Worm (Caenorhabditis elegans) whole organism, young adult: ENCODE measurements around the gene fbxa-147.
A peak's percentile ranks its signal among the peaks of the same experiment; 100 is the strongest.

Experiments
- B0035.1 ChIP-seq: sonication (generic microtip); optimal IDR thresholded peaks from 2 replicates; lab custom pipeline; 2016; ENCODE audit warnings: missing genetic modification characterization, mild to moderate bottlenecking, missing compliant biosample characterization, missing genotype, missing genetic modification reagents
- B0336.3 ChIP-seq: fragments of 200-800 bp; sonication (Bioruptor generic); IDR thresholded peaks from 2 replicates; pipeline ENCODE4 v1.3.6; 2022; ENCODE audit warnings: missing genetic modification characterization, missing compliant biosample characterization
- C17E4.6 ChIP-seq: fragments of 200-800 bp; sonication (Bioruptor generic); IDR thresholded peaks from 2 replicates; pipeline ENCODE4 v1.3.6; 2022; ENCODE audit warnings: missing genetic modification reagents, missing genetic modification characterization, missing compliant biosample characterization
- F10E7.11 ChIP-seq: sonication (generic microtip); optimal IDR thresholded peaks from 2 replicates; lab custom pipeline; 2017; ENCODE audit warnings: mild to moderate bottlenecking, missing genetic modification characterization, moderate library complexity, missing compliant biosample characterization
- F33H1.4 ChIP-seq: fragments of 200-800 bp; sonication (Bioruptor generic); IDR thresholded peaks from 2 replicates; pipeline ENCODE4 v1.3.6; 2022; ENCODE audit warnings: missing genetic modification reagents, missing genetic modification characterization, missing compliant biosample characterization
- K11D2.4 ChIP-seq: fragments of 200-800 bp; sonication (Bioruptor generic); IDR thresholded peaks from 2 replicates; pipeline ENCODE4 v1.3.6; 2022; ENCODE audit warnings: missing genetic modification reagents, missing genetic modification characterization, missing compliant biosample characterization
- K12H6.12 ChIP-seq: fragments of 200-800 bp; sonication (Bioruptor generic); optimal IDR thresholded peaks from 2 replicates; lab custom pipeline; 2018; ENCODE audit warnings: mild to moderate bottlenecking, missing genetic modification characterization, missing compliant biosample characterization
- T26A5.8 ChIP-seq: sonication (generic microtip); optimal IDR thresholded peaks from 2 replicates; lab custom pipeline; 2016; ENCODE audit warnings: missing genetic modification characterization, missing compliant biosample characterization
- Y67H2A.10 ChIP-seq: fragments of 200-800 bp; sonication (Bioruptor generic); conservative IDR thresholded peaks from 2 replicates; pipeline ENCODE4 v1.3.6; 2022; ENCODE audit warnings: missing genetic modification reagents, missing genetic modification characterization, missing compliant biosample characterization
- attf-3 ChIP-seq: fragments of 200-800 bp; sonication (Bioruptor generic); conservative IDR thresholded peaks from 2 replicates; pipeline ENCODE4 v1.3.6; 2022; ENCODE audit warnings: missing genetic modification reagents, missing genetic modification characterization, missing compliant biosample characterization
- ccch-3 ChIP-seq: fragments of 200-800 bp; sonication (Bioruptor generic); optimal IDR thresholded peaks from 2 replicates; lab custom pipeline; 2018; ENCODE audit warnings: mild to moderate bottlenecking, missing genetic modification characterization, missing compliant biosample characterization
- ceh-79 ChIP-seq: sonication (generic microtip); optimal IDR thresholded peaks from 2 replicates; lab custom pipeline; 2017; ENCODE audit warnings: mild to moderate bottlenecking, missing genetic modification characterization, missing compliant biosample characterization
- dox-1 ChIP-seq: fragments of 200-800 bp; sonication (Bioruptor generic); IDR thresholded peaks from 2 replicates; pipeline ENCODE4 v1.3.6; 2022; ENCODE audit warnings: missing genetic modification reagents, missing genetic modification characterization, missing compliant biosample characterization
- efl-1 ChIP-seq: fragments of 150-350 bp; optimal IDR thresholded peaks from 2 replicates; lab custom pipeline; 2014; ENCODE audit warnings: missing biosample characterization, missing genetic modification reagents, missing genetic modification characterization
- egl-18 ChIP-seq: fragments of 200-800 bp; sonication (Bioruptor generic); IDR thresholded peaks from 2 replicates; pipeline ENCODE4 v1.3.6; 2022; ENCODE audit warnings: missing genetic modification reagents, missing genetic modification characterization, missing compliant biosample characterization
- egl-44 ChIP-seq: fragments of 200-800 bp; sonication (Bioruptor generic); IDR thresholded peaks from 2 replicates; pipeline ENCODE4 v1.3.6; 2022; ENCODE audit warnings: missing genetic modification reagents, missing genetic modification characterization, missing compliant biosample characterization
- ets-4 ChIP-seq: fragments of 200-800 bp; sonication (Bioruptor generic); optimal IDR thresholded peaks from 2 replicates; lab custom pipeline; 2018; ENCODE audit warnings: mild to moderate bottlenecking, missing genetic modification characterization, missing compliant biosample characterization
- gei-17 ChIP-seq: fragments of 200-800 bp; sonication (Bioruptor generic); optimal IDR thresholded peaks from 2 replicates; lab custom pipeline; 2018; ENCODE audit warnings: mild to moderate bottlenecking, missing genetic modification characterization, missing compliant biosample characterization
- hmg-20 ChIP-seq: fragments of 200-800 bp; sonication (Bioruptor generic); IDR thresholded peaks from 2 replicates; pipeline ENCODE4 v1.3.6; 2022; ENCODE audit warnings: missing genetic modification reagents, missing genetic modification characterization, missing compliant biosample characterization
- let-526 ChIP-seq: fragments of 200-800 bp; sonication (Bioruptor generic); IDR thresholded peaks from 2 replicates; pipeline ENCODE4 v1.3.6; 2022; ENCODE audit warnings: missing genetic modification reagents, missing genetic modification characterization, missing compliant biosample characterization
- lin-35 ChIP-seq, 3 experiments: fragments of 150-350 bp in 2 of 3; sonication (generic microtip) in 1 of 3; optimal IDR thresholded peaks; 2 replicates each; lab custom pipeline; 2014 to 2018; ENCODE audit warnings: missing biosample characterization in 3 of 3, missing genetic modification characterization in 3 of 3, missing genetic modification reagents in 3 of 3
- lsl-1 ChIP-seq: fragments of 200-800 bp; sonication (Bioruptor generic); optimal IDR thresholded peaks from 2 replicates; lab custom pipeline; 2018; ENCODE audit warnings: mild to moderate bottlenecking, missing genetic modification characterization, moderate library complexity, missing compliant biosample characterization
- madf-6 ChIP-seq: fragments of 200-800 bp; sonication (Bioruptor generic); IDR thresholded peaks from 2 replicates; pipeline ENCODE4 v1.3.6; 2022; ENCODE audit warnings: missing genetic modification reagents, missing genetic modification characterization, missing compliant biosample characterization
- mcd-1 ChIP-seq: fragments of 200-800 bp; sonication (Bioruptor generic); IDR thresholded peaks from 2 replicates; pipeline ENCODE4 v1.3.6; 2022; ENCODE audit warnings: missing genetic modification reagents, missing genetic modification characterization, missing compliant biosample characterization
- nfya-1 ChIP-seq: sonication (generic microtip); optimal IDR thresholded peaks from 2 replicates; lab custom pipeline; 2017; ENCODE audit warnings: antibody characterized with exemption, missing compliant biosample characterization, missing genetic modification characterization, borderline replicate concordance; ENCODE audit not compliant: insufficient read depth
- nfyb-1 ChIP-seq: fragments of 200-800 bp; sonication (Bioruptor generic); IDR thresholded peaks from 2 replicates; pipeline ENCODE4 v1.3.6; 2022; ENCODE audit warnings: missing genetic modification reagents, missing genetic modification characterization, missing compliant biosample characterization
- sea-2 ChIP-seq: fragments of 200-800 bp; sonication (Bioruptor generic); IDR thresholded peaks from 2 replicates; pipeline ENCODE4 v1.3.6; 2022; ENCODE audit warnings: missing genetic modification characterization, missing compliant biosample characterization
- snpc-1.1 ChIP-seq: sonication (generic microtip); optimal IDR thresholded peaks from 2 replicates; lab custom pipeline; 2017; ENCODE audit warnings: missing genetic modification characterization, mild to moderate bottlenecking, missing compliant biosample characterization, antibody characterized with exemption, moderate library complexity, missing genotype, missing genetic modification reagents; ENCODE audit not compliant: insufficient read depth
- tlf-1 ChIP-seq: fragments of 200-800 bp; sonication (Bioruptor generic); optimal IDR thresholded peaks from 2 replicates; lab custom pipeline; 2018; ENCODE audit warnings: mild to moderate bottlenecking, missing genetic modification characterization, missing compliant biosample characterization
- zfh-2 ChIP-seq: fragments of 200-800 bp; sonication (Bioruptor generic); conservative IDR thresholded peaks from 2 replicates; pipeline ENCODE4 v1.3.6; 2022; ENCODE audit warnings: missing genetic modification reagents, missing genetic modification characterization, missing compliant biosample characterization
- zim-3 ChIP-seq: sonication (generic microtip); optimal IDR thresholded peaks from 2 replicates; lab custom pipeline; 2017; ENCODE audit warnings: mild to moderate bottlenecking, missing genetic modification characterization, moderate library complexity, missing compliant biosample characterization
- ztf-18 ChIP-seq: sonication (generic microtip); optimal IDR thresholded peaks from 2 replicates; lab custom pipeline; 2016; ENCODE audit warnings: missing genotype, mild to moderate bottlenecking, missing genetic modification characterization, missing compliant biosample characterization
- ztf-26 ChIP-seq: sonication (generic microtip); optimal IDR thresholded peaks from 2 replicates; lab custom pipeline; 2017; ENCODE audit warnings: missing genetic modification characterization, missing compliant biosample characterization
- ztf-28 ChIP-seq: fragments of 200-800 bp; sonication (Bioruptor generic); IDR thresholded peaks from 2 replicates; pipeline ENCODE4 v1.3.6; 2022; ENCODE audit warnings: missing genetic modification reagents, missing genetic modification characterization, missing compliant biosample characterization
- ztf-6 ChIP-seq: fragments of 200-800 bp; sonication (Bioruptor generic); IDR thresholded peaks from 2 replicates; pipeline ENCODE4 v1.3.6; 2022; ENCODE audit warnings: missing genetic modification reagents, missing genetic modification characterization, missing compliant biosample characterization

fbxa-147 gene

ce11 chrV:14696604-14697307 is 19.5 kb upstream of the fbxa-147 start, which contains the start of gene unc-112 (continued):
- TF ChIP-seq ceh-79: no peak
- peak in 1 of 3 experiments; percentile 33 for TF ChIP-seq lin-35 (GFP tag; optimal IDR thresholded peaks at IDR 0.05; lab: Kevin White, UChicago)
- 0 out of 2 replicates have a peak, but pooled peaks have one; percentile 20 for TF ChIP-seq C17E4.6 (GFP tag; lab: Robert Waterston, UW)
- TF ChIP-seq zfh-2 (GFP tag; lab: Robert Waterston, UW): peak; percentile 97
- TF ChIP-seq dox-1: peak; percentile 90
- TF ChIP-seq hmg-20: peak; percentile 59; the same call in 1 of the 2 replicates
- TF ChIP-seq ztf-26 (tag; lab: Kevin White, UChicago): peak; percentile 28
- TF ChIP-seq egl-44 (GFP tag; lab: Robert Waterston, UW): 0 out of 2 replicates have a peak, but pooled peaks have one; percentile 12
- 0 out of 2 replicates have a peak, but pooled peaks have one; percentile 53 for TF ChIP-seq nfyb-1 (GFP tag; lab: Robert Waterston, UW)
- peak; percentile 50 for TF ChIP-seq ets-4 (GFP tag; lab: Kevin White, UChicago)
- TF ChIP-seq mcd-1: peak; percentile 76
- no peak for TF ChIP-seq egl-18 (GFP tag; lab: Robert Waterston, UW)
- 0 out of 2 replicates have a peak, but pooled peaks have one; percentile 39 for TF ChIP-seq let-526 (GFP tag; lab: Robert Waterston, UW)
- TF ChIP-seq K11D2.4: 0 out of 2 replicates have a peak, but pooled peaks have one; percentile 26
- peak; percentile 84 for TF ChIP-seq K12H6.12 (tag; lab: Kevin White, UChicago)
- TF ChIP-seq, all 124 proteins: peak for 32

- TF ChIP-seq tlf-1 (GFP tag; lab: Kevin White, UChicago) (no peak), gei-17 (GFP tag; lab: Kevin White, UChicago) (no peak), snpc-1.1 (peak; percentile 19), ztf-18 (tag; lab: Kevin White, UChicago) (no peak), ccch-3 (no peak), nfya-1 (tag; lab: Kevin White, UChicago) (no peak), F10E7.11 (tag; lab: Kevin White, UChicago) (no peak), egl-18 (GFP tag; lab: Robert Waterston, UW) (no peak), lsl-1 (peak; percentile 91), F33H1.4 (peak; percentile 40; the same call in 1 of the 2 replicates), madf-6 (GFP tag; lab: Robert Waterston, UW) (peak; percentile 48; the same call in 1 of the 2 replicates), C17E4.6 (GFP tag; lab: Robert Waterston, UW) (no peak), T26A5.8 (tag; lab: Kevin White, UChicago) (no peak), efl-1 (GFP tag; lab: Kevin White, UChicago) (peak; percentile 9), Y67H2A.10 (GFP tag; lab: Robert Waterston, UW) (no peak), B0035.1 (tag; lab: Kevin White, UChicago) (no peak)
Measured at ce11 chrV:14698005-14698404, 18.3 kb upstream of the fbxa-147 start.

ce11 chrV:14698666-14699065 is 17.6 kb upstream of the fbxa-147 start, which contains the start of gene set-5:
Gene set-5, plus strand, starts transcription at chrV:14698966.
- TF ChIP-seq zim-3 (tag; lab: Kevin White, UChicago): no peak
- TF ChIP-seq tlf-1 (GFP tag; lab: Kevin White, UChicago): no peak
- no peak for TF ChIP-seq attf-3 (GFP tag; lab: Robert Waterston, UW)
- TF ChIP-seq ztf-28 (GFP tag; lab: Robert Waterston, UW): no peak
- no peak for TF ChIP-seq C17E4.6 (GFP tag; lab: Robert Waterston, UW)
- no peak for TF ChIP-seq F33H1.4
- no peak for TF ChIP-seq sea-2 (GFP tag; lab: Robert Waterston, UW)
- no peak for TF ChIP-seq B0336.3 (GFP tag; lab: Robert Waterston, UW)
- TF ChIP-seq ztf-6 (GFP tag; lab: Robert Waterston, UW): no peak
